Worm (Caenorhabditis elegans) whole organism, L3 larva: Measurements from ENCODE around the gene ceh-53.

ENCODE experiments used
- R02D3.7 ChIP-seq: fragments of 150-350 bp; optimal IDR thresholded peaks from 2 replicates; lab custom pipeline; 2014; ENCODE audit warnings: missing biosample characterization, missing genetic modification characterization
- ZK546.5 ChIP-seq: sonication (generic microtip); optimal IDR thresholded peaks from 2 replicates; lab custom pipeline; 2017; ENCODE audit warnings: missing biosample characterization, missing genetic modification characterization
- aly-2 ChIP-seq: fragments of 150-350 bp; optimal IDR thresholded peaks from 2 replicates; lab custom pipeline; 2014; ENCODE audit warnings: missing biosample characterization, missing genetic modification characterization
- ceh-16 ChIP-seq: sonication (generic microtip); optimal IDR thresholded peaks from 2 replicates; lab custom pipeline; 2017; ENCODE audit warnings: missing biosample characterization, missing genetic modification characterization
- ceh-28 ChIP-seq: fragments of 150-350 bp; optimal IDR thresholded peaks from 2 replicates; lab custom pipeline; 2014; ENCODE audit warnings: missing biosample characterization, missing genetic modification reagents, missing genetic modification characterization
- ceh-82 ChIP-seq: fragments of 150-350 bp; optimal IDR thresholded peaks from 2 replicates; lab custom pipeline; 2014; ENCODE audit warnings: missing biosample characterization, missing genetic modification characterization
- egl-27 ChIP-seq: sonication (generic microtip); optimal IDR thresholded peaks from 4 replicates; lab custom pipeline; 2017; ENCODE audit warnings: missing biosample characterization, missing genetic modification reagents, missing genetic modification characterization
- egl-5 ChIP-seq: fragments of 150-350 bp; optimal IDR thresholded peaks from 2 replicates; lab custom pipeline; 2017; ENCODE audit warnings: missing biosample characterization, missing genetic modification reagents, missing genetic modification characterization, inconsistent platforms
- elt-3 ChIP-seq, 3 experiments: fragments of 150-350 bp in 1 of 3; sonication (generic microtip) in 2 of 3; optimal IDR thresholded peaks; 2 replicates in 2 of 3; 4 replicates in 1 of 3; lab custom pipeline; 2014 to 2017; ENCODE audit warnings: missing biosample characterization in 3 of 3, missing genetic modification characterization in 3 of 3
- eor-1 ChIP-seq, 2 experiments: fragments of 150-350 bp; optimal IDR thresholded peaks; 2 replicates each; lab custom pipeline; 2014 to 2018; ENCODE audit warnings: missing biosample characterization in 2 of 2, missing genetic modification characterization in 2 of 2
- fkh-2 ChIP-seq: fragments of 150-350 bp; optimal IDR thresholded peaks from 2 replicates; lab custom pipeline; 2014; ENCODE audit warnings: missing biosample characterization, missing genetic modification reagents, missing genetic modification characterization
- fos-1 ChIP-seq: fragments of 150-350 bp; optimal IDR thresholded peaks from 2 replicates; lab custom pipeline; 2014; ENCODE audit warnings: missing biosample characterization, missing genetic modification characterization
- hmg-11 ChIP-seq: sonication (generic microtip); optimal IDR thresholded peaks from 2 replicates; lab custom pipeline; 2016; ENCODE audit warnings: missing genetic modification characterization, missing compliant biosample characterization
- jun-1 ChIP-seq: fragments of 150-350 bp; optimal IDR thresholded peaks from 2 replicates; lab custom pipeline; 2014; ENCODE audit warnings: missing biosample characterization, missing genetic modification reagents, missing genetic modification characterization
- lin-15B ChIP-seq: fragments of 150-350 bp; optimal IDR thresholded peaks from 2 replicates; lab custom pipeline; 2014; ENCODE audit warnings: missing biosample characterization, missing genetic modification characterization
- lin-39 ChIP-seq: fragments of 150-350 bp; optimal IDR thresholded peaks from 2 replicates; lab custom pipeline; 2018; ENCODE audit warnings: missing biosample characterization, missing genetic modification reagents, missing genetic modification characterization
- lsy-12 ChIP-seq: sonication (generic microtip); optimal IDR thresholded peaks from 2 replicates; lab custom pipeline; 2016; ENCODE audit warnings: mild to moderate bottlenecking, missing genetic modification characterization, missing compliant biosample characterization
- mdl-1 ChIP-seq: fragments of 150-350 bp; optimal IDR thresholded peaks from 2 replicates; lab custom pipeline; 2014; ENCODE audit warnings: missing biosample characterization, missing genetic modification characterization
- mml-1 ChIP-seq: fragments of 150-350 bp; sonication (generic microtip); optimal IDR thresholded peaks from 3 replicates; lab custom pipeline; 2014; ENCODE audit warnings: missing biosample characterization, missing genetic modification characterization
- nfya-1 ChIP-seq: sonication (generic microtip); optimal IDR thresholded peaks from 2 replicates; lab custom pipeline; 2017; ENCODE audit warnings: missing genetic modification characterization, mild to moderate bottlenecking, missing compliant biosample characterization, antibody characterized with exemption, moderate library complexity; ENCODE audit not compliant: insufficient read depth
- nhr-11 ChIP-seq: fragments of 150-350 bp; optimal IDR thresholded peaks from 2 replicates; lab custom pipeline; 2014; ENCODE audit warnings: missing biosample characterization, missing genetic modification characterization
- nhr-12 ChIP-seq: fragments of 150-350 bp; optimal IDR thresholded peaks from 2 replicates; lab custom pipeline; 2014; ENCODE audit warnings: missing biosample characterization, missing genetic modification characterization
- nhr-237 ChIP-seq: fragments of 150-350 bp; optimal IDR thresholded peaks from 2 replicates; lab custom pipeline; 2014; ENCODE audit warnings: missing biosample characterization, missing genetic modification characterization
- nhr-25 ChIP-seq: sonication (generic microtip); optimal IDR thresholded peaks from 2 replicates; lab custom pipeline; 2017; ENCODE audit warnings: missing biosample characterization, missing genetic modification characterization
- nhr-28 ChIP-seq: fragments of 150-350 bp; optimal IDR thresholded peaks from 2 replicates; lab custom pipeline; 2014; ENCODE audit warnings: missing biosample characterization, missing genetic modification characterization
- nhr-67 ChIP-seq: fragments of 150-350 bp; optimal IDR thresholded peaks from 2 replicates; lab custom pipeline; 2014; ENCODE audit warnings: missing biosample characterization, missing genetic modification characterization
- nhr-76 ChIP-seq: fragments of 150-350 bp; sonication (generic microtip); optimal IDR thresholded peaks from 5 replicates; lab custom pipeline; 2014; ENCODE audit warnings: missing biosample characterization, missing genetic modification characterization
- nhr-77 ChIP-seq: fragments of 150-350 bp; optimal IDR thresholded peaks from 2 replicates; lab custom pipeline; 2014; ENCODE audit warnings: missing biosample characterization, missing genetic modification characterization
- pqm-1 ChIP-seq: fragments of 150-350 bp; optimal IDR thresholded peaks from 2 replicates; lab custom pipeline; 2017; ENCODE audit warnings: missing biosample characterization, missing genetic modification characterization, inconsistent platforms
- sea-2 ChIP-seq: fragments of 150-350 bp; sonication (generic microtip); optimal IDR thresholded peaks from 4 replicates; lab custom pipeline; 2014; ENCODE audit warnings: missing biosample characterization, missing genetic modification reagents, missing genetic modification characterization
- skn-1 ChIP-seq: fragments of 150-350 bp; optimal IDR thresholded peaks from 2 replicates; lab custom pipeline; 2014; ENCODE audit warnings: missing biosample characterization, missing genetic modification characterization
- snpc-4 ChIP-seq: fragments of 150-350 bp; optimal IDR thresholded peaks from 2 replicates; lab custom pipeline; 2014; ENCODE audit warnings: missing biosample characterization, missing genetic modification characterization
- tbx-2 ChIP-seq: sonication (generic microtip); optimal IDR thresholded peaks from 2 replicates; lab custom pipeline; 2016; ENCODE audit warnings: mild to moderate bottlenecking, missing genetic modification characterization, missing compliant biosample characterization
- unc-39 ChIP-seq: sonication (generic microtip); optimal IDR thresholded peaks from 4 replicates; lab custom pipeline; 2017; ENCODE audit warnings: missing biosample characterization, missing genetic modification characterization
- unc-62 ChIP-seq: fragments of 150-350 bp; sonication (generic microtip); optimal IDR thresholded peaks from 4 replicates; lab custom pipeline; 2014; ENCODE audit warnings: missing biosample characterization, missing genetic modification reagents, missing genetic modification characterization
- ztf-11 ChIP-seq: fragments of 150-350 bp; optimal IDR thresholded peaks from 2 replicates; lab custom pipeline; 2014; ENCODE audit warnings: missing biosample characterization, missing genetic modification characterization

Gene ceh-53

ce11 chrIV:3481760-3482159 is 16.2 kb upstream of the ceh-53 start, which contains the start of gene srz-37:
Gene srz-37 (minus strand): TSS chrIV:3481860.
- no peak for TF ChIP-seq ceh-28 (tag; lab: Kevin White, UChicago)
- no peak for TF ChIP-seq unc-39 (tag; lab: Kevin White, UChicago)
- TF ChIP-seq fos-1 (tag; lab: Kevin White, UChicago): no peak
- no peak for TF ChIP-seq nhr-28 (tag; lab: Kevin White, UChicago)
- no peak for TF ChIP-seq nhr-11 (tag; lab: Kevin White, UChicago)
- TF ChIP-seq fkh-2 (tag; lab: Kevin White, UChicago): no peak
- TF ChIP-seq nhr-12 (tag; lab: Kevin White, UChicago): no peak
- TF ChIP-seq nhr-67 (tag; lab: Kevin White, UChicago): no peak
- no peak for TF ChIP-seq unc-62 (GFP tag; lab: Kevin White, UChicago)
- no peak for TF ChIP-seq ceh-16 (tag; lab: Kevin White, UChicago)
- TF ChIP-seq R02D3.7 (tag; lab: Kevin White, UChicago): no peak
- no peak for TF ChIP-seq mml-1 (tag; lab: Kevin White, UChicago)
- no peak for TF ChIP-seq jun-1
- TF ChIP-seq elt-3 (tag; optimal IDR thresholded peaks at IDR 0.05; lab: Kevin White, UChicago): no peak

DNA sequence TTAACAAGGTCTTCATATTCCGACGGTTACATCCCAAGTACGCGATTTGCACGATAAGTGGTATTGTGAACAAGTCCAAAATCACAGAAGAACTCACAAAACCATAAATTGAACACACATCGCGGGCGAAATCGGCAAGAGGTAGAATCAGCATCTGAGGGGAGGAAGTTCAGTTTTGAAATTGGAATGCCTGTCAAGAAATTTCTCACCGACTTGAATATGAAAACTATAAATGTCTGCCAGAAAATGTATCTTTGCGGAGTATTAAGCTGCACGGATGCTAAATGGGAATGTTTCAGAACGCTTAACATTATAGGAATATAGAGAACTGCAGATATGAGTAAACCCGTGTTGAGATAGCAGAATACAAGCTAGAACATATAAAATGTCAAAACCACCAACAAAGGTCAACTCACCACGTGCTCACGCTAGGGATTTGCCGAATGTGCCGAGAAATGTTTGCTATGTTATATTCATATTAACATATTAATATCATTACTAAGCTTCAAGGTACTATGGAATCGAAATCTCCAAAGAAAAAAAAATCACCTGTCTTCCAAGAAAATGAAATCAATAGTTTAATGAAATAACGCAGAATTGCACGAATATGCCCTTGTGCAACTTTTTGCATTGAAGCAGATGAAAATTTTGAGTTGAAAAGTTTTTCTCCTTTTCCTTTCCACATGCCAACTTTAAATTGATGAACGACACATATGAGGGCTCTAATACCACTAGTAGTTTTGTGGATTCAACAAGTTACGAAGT is 15.6 kb upstream of the ceh-53 start, which contains the start of gene srz-82:
Gene srz-82 (plus strand): TSS at position 701 of the 765 bp plus-strand sequence.
- TF ChIP-seq ceh-28 (tag; lab: Kevin White, UChicago): no peak
- no peak for TF ChIP-seq hmg-11
- no peak for TF ChIP-seq lsy-12 (tag; lab: Kevin White, UChicago)
- no peak for TF ChIP-seq lin-39 (tag; lab: Kevin White, UChicago)
- TF ChIP-seq nfya-1: no peak
- TF ChIP-seq nhr-12 (tag; lab: Kevin White, UChicago): no peak
- TF ChIP-seq nhr-25 (tag; lab: Kevin White, UChicago): no peak
- TF ChIP-seq ceh-82 (tag; lab: Kevin White, UChicago): no peak
- no peak for TF ChIP-seq ZK546.5 (tag; lab: Kevin White, UChicago)
- TF ChIP-seq elt-3 (tag; optimal IDR thresholded peaks at IDR 0.05; lab: Kevin White, UChicago): no peak
- no peak for TF ChIP-seq snpc-4 (tag; lab: Kevin White, UChicago)
- no peak for TF ChIP-seq R02D3.7 (tag; lab: Kevin White, UChicago)
- no peak for TF ChIP-seq mml-1 (tag; lab: Kevin White, UChicago)
- no peak for TF ChIP-seq egl-5 (tag; lab: Kevin White, UChicago)
- TF ChIP-seq fkh-2 (tag; lab: Kevin White, UChicago): no peak
- no peak for TF ChIP-seq tbx-2 (tag; lab: Kevin White, UChicago)
- TF ChIP-seq lin-15B (tag; lab: Kevin White, UChicago): no peak
- TF ChIP-seq mdl-1: no peak
- TF ChIP-seq, all 47 proteins: peak for 0

- TF ChIP-seq sea-2 (no peak), ztf-11 (no peak), elt-3 (tag; optimal IDR thresholded peaks at IDR 0.05; lab: Kevin White, UChicago) (no peak), R02D3.7 (tag; lab: Kevin White, UChicago) (no peak)
Observed at ce11 chrIV:3491477-3491876, 6.5 kb upstream of the ceh-53 start, which contains the start of gene srz-78. Gene srz-78 (plus strand): TSS chrIV:3491777.

ce11 chrIV:3493310-3493709 is 4.7 kb upstream of the ceh-53 start, which contains the start of gene srz-79:
Gene srz-79 (plus strand): TSS chrIV:3493610.
- TF ChIP-seq tbx-2 (tag; lab: Kevin White, UChicago) (no peak), nhr-12 (tag; lab: Kevin White, UChicago) (no peak), ceh-82 (tag; lab: Kevin White, UChicago) (no peak), nhr-76 (tag; lab: Kevin White, UChicago) (no peak), fos-1 (tag; lab: Kevin White, UChicago) (no peak), skn-1 (tag; lab: Kevin White, UChicago) (no peak), sea-2 (no peak), hmg-11 (no peak), mml-1 (tag; lab: Kevin White, UChicago) (no peak), nhr-77 (tag; lab: Kevin White, UChicago) (no peak), eor-1 (tag; optimal IDR thresholded peaks at IDR 0.05; lab: Kevin White, UChicago) (no peak), pqm-1 (no peak), nhr-237 (tag; lab: Kevin White, UChicago) (no peak), nhr-28 (tag; lab: Kevin White, UChicago) (no peak), aly-2 (tag; lab: Kevin White, UChicago) (no peak), R02D3.7 (tag; lab: Kevin White, UChicago) (no peak), egl-27 (tag; lab: Kevin White, UChicago) (no peak)
